Fruit fly (Drosophila melanogaster): ENCODE measurements around the gene SPoCk.

dm6 chr3L:22821377-22821776, 72.1 kb downstream of the SPoCk start:
- TF ChIP-seq CG8478 (optimal IDR thresholded peaks at IDR 0.05) (no peak), CTCF (optimal IDR thresholded peaks at IDR 0.05) (no peak)
